Fruit fly (Drosophila melanogaster) whole organism, embryonic: ENCODE measurements around the gene svp.
A peak's percentile ranks its signal among the peaks of the same experiment; 100 is the strongest.

Experiments
- Ada2b ChIP-seq: fragments of 200-800 bp; sonication (Bioruptor generic); IDR thresholded peaks from 2 replicates; pipeline ENCODE4 v1.3.6; 2022; ENCODE audit warnings: missing biosample characterization, missing genetic modification characterization
- Awh ChIP-seq: fragments of 200-800 bp; sonication (Bioruptor generic); IDR thresholded peaks from 2 replicates; pipeline ENCODE4, ENCODE4 v1.3.6; 2022; ENCODE audit warnings: missing biosample characterization, missing genetic modification characterization
- Bgb ChIP-seq: fragments of 200-800 bp; sonication (Bioruptor generic); IDR thresholded peaks from 2 replicates; pipeline ENCODE4 v1.3.6; 2022; ENCODE audit warnings: missing biosample characterization, missing genetic modification characterization; ENCODE audit not compliant: partially characterized antibody
- CG10274 ChIP-seq: fragments of 200-800 bp; sonication (Bioruptor generic); optimal IDR thresholded peaks from 3 replicates; lab custom pipeline; 2017; ENCODE audit warnings: missing biosample characterization, mild to moderate bottlenecking, missing genetic modification characterization
- CG11723 ChIP-seq: fragments of 200-800 bp; sonication (Bioruptor generic); optimal IDR thresholded peaks from 2 replicates; lab custom pipeline; 2017; ENCODE audit warnings: missing biosample characterization, mild to moderate bottlenecking, missing genetic modification characterization
- CG12299 ChIP-seq: fragments of 200-800 bp; sonication (Bioruptor generic); optimal IDR thresholded peaks from 2 replicates; lab custom pipeline; 2018; ENCODE audit warnings: missing biosample characterization, mild to moderate bottlenecking, missing genetic modification characterization
- CG14050 ChIP-seq: fragments of 200-800 bp; sonication (Bioruptor generic); IDR thresholded peaks from 3 replicates; pipeline ENCODE4 v1.3.6; 2022; ENCODE audit warnings: missing biosample characterization, missing genetic modification characterization
- CG14860 ChIP-seq: fragments of 200-800 bp; sonication (Bioruptor generic); IDR thresholded peaks from 3 replicates; pipeline ENCODE4 v1.3.6; 2022; ENCODE audit warnings: missing biosample characterization, missing genetic modification characterization; ENCODE audit not compliant: partially characterized antibody
- CG18262 ChIP-seq: fragments of 200-800 bp; optimal IDR thresholded peaks from 3 replicates; lab custom pipeline; 2019; ENCODE audit warnings: missing biosample characterization, mild to moderate bottlenecking, missing genetic modification characterization, moderate library complexity
- CG2875 ChIP-seq: fragments of 200-800 bp; sonication (Bioruptor generic); optimal IDR thresholded peaks from 2 replicates; lab custom pipeline; 2017; ENCODE audit warnings: missing biosample characterization, mild to moderate bottlenecking, missing genetic modification characterization, missing genetic modification reagents
- CG3065 ChIP-seq: fragments of 200-800 bp; sonication (Bioruptor generic); optimal IDR thresholded peaks from 2 replicates; lab custom pipeline; 2016; ENCODE audit warnings: missing biosample characterization, missing genetic modification characterization
- CG31224 ChIP-seq: fragments of 200-800 bp; sonication (Bioruptor generic); IDR thresholded peaks from 2 replicates; pipeline ENCODE4 v1.3.6; 2022; ENCODE audit warnings: missing biosample characterization, missing genetic modification characterization
- CG31388 ChIP-seq: fragments of 200-800 bp; sonication (Bioruptor generic); optimal IDR thresholded peaks from 2 replicates; lab custom pipeline; 2016; ENCODE audit warnings: missing biosample characterization, missing genetic modification characterization
- CG32767 ChIP-seq: fragments of 200-800 bp; sonication (Bioruptor generic); IDR thresholded peaks from 2 replicates; pipeline ENCODE4 v1.3.6; 2022; ENCODE audit warnings: missing biosample characterization, missing genetic modification characterization
- CG3726 ChIP-seq: fragments of 200-800 bp; sonication (Bioruptor generic); IDR thresholded peaks from 3 replicates; pipeline ENCODE4, ENCODE4 v1.3.6; 2022; ENCODE audit warnings: missing biosample characterization, missing genetic modification characterization
- CG4360 ChIP-seq: fragments of 200-800 bp; sonication (Bioruptor generic); IDR thresholded peaks from 2 replicates; pipeline ENCODE4 v1.3.6; 2022; ENCODE audit warnings: missing biosample characterization, missing genetic modification characterization
- CG6175 ChIP-seq: fragments of 200-800 bp; sonication (Bioruptor generic); IDR thresholded peaks from 3 replicates; pipeline ENCODE4 v1.3.6; 2022; ENCODE audit warnings: missing biosample characterization, missing genetic modification characterization
- CG6254 ChIP-seq: fragments of 200-800 bp; sonication (Bioruptor generic); optimal IDR thresholded peaks from 3 replicates; lab custom pipeline; 2017; ENCODE audit warnings: mild to moderate bottlenecking, missing biosample characterization, missing genetic modification reagents, missing genetic modification characterization
- CG6654 ChIP-seq: fragments of 200-800 bp; sonication (Bioruptor generic); optimal IDR thresholded peaks from 2 replicates; lab custom pipeline; 2017; ENCODE audit warnings: missing biosample characterization, mild to moderate bottlenecking, missing genetic modification characterization
- CG6854 ChIP-seq: fragments of 200-800 bp; sonication (Bioruptor generic); optimal IDR thresholded peaks from 3 replicates; lab custom pipeline; 2017; ENCODE audit warnings: missing biosample characterization, mild to moderate bottlenecking, missing genetic modification characterization
- CG7372 ChIP-seq: fragments of 200-800 bp; sonication (Bioruptor generic); IDR thresholded peaks from 2 replicates; pipeline ENCODE4 v1.3.6; 2022; ENCODE audit warnings: missing biosample characterization, missing genetic modification characterization
- CG9215 ChIP-seq: fragments of 200-800 bp; sonication (Bioruptor generic); IDR thresholded peaks from 2 replicates; pipeline ENCODE4 v1.3.6; 2022; ENCODE audit warnings: missing biosample characterization, missing genetic modification characterization
- D ChIP-seq, 2 experiments: fragments of 200-800 bp in 1 of 2; fragments of >200 bp in 1 of 2; sonication (Bioruptor generic) in 1 of 2; optimal IDR thresholded peaks; 2 replicates in 1 of 2; 3 replicates in 1 of 2; lab custom pipeline; 2017; ENCODE audit warnings: mild to moderate bottlenecking in 1 of 2, missing biosample characterization in 1 of 2, missing genetic modification characterization in 1 of 2, missing genetic modification reagents in 1 of 2
- D19B ChIP-seq: fragments of 200-800 bp; sonication (Bioruptor generic); optimal IDR thresholded peaks from 2 replicates; lab custom pipeline; 2017; ENCODE audit warnings: missing biosample characterization, mild to moderate bottlenecking, missing genetic modification characterization
- Fer3 ChIP-seq: fragments of 200-800 bp; sonication (Bioruptor generic); optimal IDR thresholded peaks from 2 replicates; lab custom pipeline; 2018; ENCODE audit warnings: missing biosample characterization, mild to moderate bottlenecking, missing genetic modification characterization, moderate library complexity
- HLHmδ ChIP-seq: fragments of 200-800 bp; sonication (Bioruptor generic); optimal IDR thresholded peaks from 2 replicates; lab custom pipeline; 2018; ENCODE audit warnings: missing biosample characterization, mild to moderate bottlenecking, missing genetic modification characterization, moderate library complexity
- Nf-YB ChIP-seq: fragments of 200-800 bp; sonication (Bioruptor generic); optimal IDR thresholded peaks from 3 replicates; lab custom pipeline; 2019; ENCODE audit warnings: missing biosample characterization, mild to moderate bottlenecking, missing genetic modification characterization, moderate library complexity
- Nf-YC ChIP-seq: fragments of 200-800 bp; optimal IDR thresholded peaks from 3 replicates; lab custom pipeline; 2019; ENCODE audit warnings: missing biosample characterization, mild to moderate bottlenecking, missing genetic modification characterization, moderate library complexity
- Sin3A ChIP-seq: fragments of >200 bp; optimal IDR thresholded peaks from 2 replicates; lab custom pipeline; 2018
- Usf ChIP-seq: fragments of 200-800 bp; sonication (Bioruptor generic); optimal IDR thresholded peaks from 2 replicates; lab custom pipeline; 2017; ENCODE audit warnings: missing genotype, missing biosample characterization, missing genetic modification characterization
- ab ChIP-seq: fragments of 200-800 bp; sonication (Bioruptor generic); optimal IDR thresholded peaks from 2 replicates; lab custom pipeline; 2016; ENCODE audit warnings: missing biosample characterization, missing genetic modification characterization
- amos ChIP-seq: fragments of 200-800 bp; sonication (Bioruptor generic); IDR thresholded peaks from 2 replicates; pipeline ENCODE4 v1.3.6; 2022; ENCODE audit warnings: missing biosample characterization, missing genetic modification characterization; ENCODE audit not compliant: partially characterized antibody
- ato ChIP-seq: fragments of 200-800 bp; sonication (Bioruptor generic); IDR thresholded peaks from 2 replicates; pipeline ENCODE4 v1.3.6; 2022; ENCODE audit warnings: missing biosample characterization, missing genetic modification characterization; ENCODE audit not compliant: partially characterized antibody
- bbx ChIP-seq: fragments of 200-800 bp; sonication (Bioruptor generic); IDR thresholded peaks from 2 replicates; pipeline ENCODE4 v1.3.6; 2022; ENCODE audit warnings: missing biosample characterization, missing genetic modification characterization; ENCODE audit not compliant: partially characterized antibody
- bigmax ChIP-seq: fragments of 200-800 bp; sonication (Bioruptor generic); optimal IDR thresholded peaks from 2 replicates; lab custom pipeline; 2018; ENCODE audit warnings: missing biosample characterization, mild to moderate bottlenecking, missing genetic modification characterization
- crol ChIP-seq: fragments of 200-800 bp; sonication (Bioruptor generic); IDR thresholded peaks from 2 replicates; pipeline ENCODE4 v1.3.6; 2022; ENCODE audit warnings: missing biosample characterization, missing genetic modification characterization
- eve ChIP-seq, 2 experiments: fragments of >200 bp; optimal IDR thresholded peaks; 2 replicates each; lab custom pipeline; 2017; ENCODE audit warnings: missing biosample characterization in 2 of 2, missing genetic modification characterization in 2 of 2
- fd96Cb ChIP-seq: fragments of 200-800 bp; sonication (Bioruptor generic); optimal IDR thresholded peaks from 2 replicates; lab custom pipeline; 2018; ENCODE audit warnings: missing biosample characterization, mild to moderate bottlenecking, missing genetic modification characterization, moderate library complexity
- grn ChIP-seq: fragments of 200-800 bp; sonication (Bioruptor generic); optimal IDR thresholded peaks from 3 replicates; lab custom pipeline; 2017; ENCODE audit warnings: missing biosample characterization, missing genetic modification characterization
- jing ChIP-seq: fragments of 200-800 bp; sonication (Bioruptor generic); optimal IDR thresholded peaks from 2 replicates; lab custom pipeline; 2018; ENCODE audit warnings: missing biosample characterization, mild to moderate bottlenecking, missing genetic modification characterization
- kah ChIP-seq: fragments of 200-800 bp; sonication (Bioruptor generic); optimal IDR thresholded peaks from 2 replicates; lab custom pipeline; 2018; ENCODE audit warnings: missing biosample characterization, mild to moderate bottlenecking, missing genetic modification characterization
- lab ChIP-seq: fragments of 200-800 bp; sonication (Bioruptor generic); optimal IDR thresholded peaks from 3 replicates; lab custom pipeline; 2017; ENCODE audit warnings: missing biosample characterization, missing genetic modification characterization, mild to moderate bottlenecking, moderate library complexity, missing genetic modification reagents
- scrt ChIP-seq: fragments of 200-800 bp; sonication (Bioruptor generic); optimal IDR thresholded peaks from 2 replicates; lab custom pipeline; 2018; ENCODE audit warnings: missing biosample characterization, mild to moderate bottlenecking, missing genetic modification characterization, moderate library complexity
- sd ChIP-seq: fragments of 200-800 bp; sonication (Bioruptor generic); optimal IDR thresholded peaks from 3 replicates; lab custom pipeline; 2018; ENCODE audit warnings: missing biosample characterization, mild to moderate bottlenecking, missing genetic modification characterization, moderate library complexity
- sens ChIP-seq: fragments of 200-800 bp; sonication (Bioruptor generic); peaks from one replicate; lab custom pipeline; 2016; ENCODE audit warnings: missing biosample characterization, missing genetic modification characterization
- seq ChIP-seq: fragments of 200-800 bp; sonication (Bioruptor generic); IDR thresholded peaks from 2 replicates; pipeline ENCODE4 v1.3.6; 2022; ENCODE audit warnings: missing biosample characterization, missing genetic modification characterization
- sima ChIP-seq: fragments of 200-800 bp; sonication (Bioruptor generic); optimal IDR thresholded peaks from 2 replicates; lab custom pipeline; 2016; ENCODE audit warnings: missing biosample characterization, missing genetic modification characterization
- usp ChIP-seq: fragments of >200 bp; optimal IDR thresholded peaks from 2 replicates; lab custom pipeline; 2017; ENCODE audit warnings: missing biosample characterization, missing genetic modification characterization
- vvl ChIP-seq: fragments of 200-800 bp; sonication (Bioruptor generic); IDR thresholded peaks from 2 replicates; pipeline ENCODE4 v1.3.6; 2022; ENCODE audit warnings: missing biosample characterization, missing genetic modification characterization
- zen2 ChIP-seq: fragments of 200-800 bp; sonication (Bioruptor generic); IDR thresholded peaks from 3 replicates; pipeline ENCODE4 v1.3.6; 2022; ENCODE audit warnings: missing biosample characterization, missing genetic modification characterization; ENCODE audit not compliant: partially characterized antibody

svp gene

DNA sequence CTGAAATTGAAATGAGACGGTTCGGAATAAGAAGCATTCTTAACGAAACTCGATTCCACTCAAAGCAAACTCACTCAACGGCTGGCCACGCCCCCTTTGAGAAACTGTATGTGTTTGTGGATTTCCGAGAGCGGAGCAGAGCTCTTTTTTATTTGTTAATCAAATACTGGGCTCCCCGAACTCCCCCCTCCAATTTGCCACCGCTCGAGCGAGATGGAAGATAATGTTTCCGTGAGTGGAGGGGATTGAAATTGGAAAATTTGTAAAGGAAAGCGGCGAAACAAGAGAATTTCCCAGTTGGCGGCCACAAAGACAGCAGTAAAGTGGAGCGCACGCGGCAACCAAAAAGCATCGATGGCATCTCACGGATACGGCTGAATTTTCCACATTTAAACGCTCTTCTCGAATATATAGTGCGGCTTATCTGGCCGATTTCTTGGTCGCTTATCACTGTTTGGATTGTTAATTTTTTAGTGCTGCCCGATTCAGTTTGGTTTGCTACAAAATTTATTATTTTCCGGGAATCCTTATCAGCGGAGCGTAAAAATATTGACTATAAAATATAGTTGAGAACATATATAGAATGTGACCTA is 14.0 kb upstream of the svp start (continued):
- TF ChIP-seq CG3726 (GFP tag; lab: Robert Waterston, UW) (no peak), CG11723 (no peak), Ada2b (GFP tag; lab: Robert Waterston, UW) (no peak), CG32767 (GFP tag; lab: Robert Waterston, UW) (no peak), grn (GFP tag; lab: Kevin White, UChicago) (peak; percentile 17), CG3065 (no peak), Awh (GFP tag; lab: Robert Waterston, UW) (no peak), CG6254 (GFP tag; lab: Kevin White, UChicago) (no peak), CG14050 (no peak), Sin3A (lab: Kevin White, UChicago) (no peak), CG31388 (no peak), seq (GFP tag; lab: Robert Waterston, UW) (0 out of 2 replicates have a peak, but pooled peaks have one; percentile 38), sens (GFP tag; lab: Kevin White, UChicago) (peak; percentile 51), fd96Cb (no peak), vvl (GFP tag; lab: Robert Waterston, UW) (0 out of 2 replicates have a peak, but pooled peaks have one; percentile 51), D19B (GFP tag; lab: Kevin White, UChicago) (no peak), amos (GFP tag; lab: Robert Waterston, UW) (peak; percentile 52; the same call in 1 of the 2 replicates), CG10274 (GFP tag; lab: Kevin White, UChicago) (no peak), CG6175 (GFP tag; lab: Robert Waterston, UW) (peak; percentile 22; the same call in 1 of the 3 replicates), CG7372 (GFP tag; lab: Robert Waterston, UW) (no peak), bigmax (GFP tag; lab: Kevin White, UChicago) (no peak), D (optimal IDR thresholded peaks at IDR 0.05; lab: Kevin White, UChicago) (no peak), D (GFP tag; optimal IDR thresholded peaks at IDR 0.05; lab: Kevin White, UChicago) (no peak), zen2 (peak; percentile 27; the same call in 1 of the 3 replicates), CG6654 (GFP tag; lab: Kevin White, UChicago) (no peak), CG4360 (GFP tag; lab: Robert Waterston, UW) (0 out of 2 replicates have a peak, but pooled peaks have one; percentile 8), ato (GFP tag; lab: Robert Waterston, UW) (no peak), scrt (GFP tag; lab: Kevin White, UChicago) (no peak), crol (GFP tag; lab: Robert Waterston, UW) (peak; percentile 97), CG9215 (GFP tag; lab: Robert Waterston, UW) (no peak), CG14860 (GFP tag; lab: Robert Waterston, UW) (no peak), Bgb (peak; percentile 64; the same call in 1 of the 2 replicates), Nf-YC (tag; lab: Kevin White, UChicago) (peak; percentile 97), kah (GFP tag; lab: Kevin White, UChicago) (no peak), Nf-YB (peak; percentile 98), sima (GFP tag; lab: Kevin White, UChicago) (no peak), eve (GFP tag; optimal IDR thresholded peaks at IDR 0.05; lab: Kevin White, UChicago) (no peak), CG12299 (no peak), ab (GFP tag; lab: Kevin White, UChicago) (no peak), CG6854 (no peak), lab (GFP tag; lab: Kevin White, UChicago) (no peak), Usf (GFP tag; lab: Kevin White, UChicago) (no peak), HLHmδ (GFP tag; lab: Kevin White, UChicago) (no peak), CG31224 (no peak), Fer3 (no peak), bbx (peak; percentile 57; the same call in 1 of the 2 replicates), sd (tag; lab: Kevin White, UChicago) (no peak), usp (GFP tag; lab: Kevin White, UChicago) (no peak), CG18262 (no peak), jing (peak; percentile 79), CG2875 (GFP tag; lab: Kevin White, UChicago) (no peak)
